Fruit fly (Drosophila melanogaster) whole organism, pupa: ENCODE results near the gene TrpRS.

Source experiments
- CG10348 ChIP-seq: fragments of 200-800 bp; sonication (Bioruptor generic); IDR thresholded peaks from 2 replicates; pipeline ENCODE4 v1.3.6; 2022; ENCODE audit warnings: missing biosample characterization, missing genetic modification characterization
- CG12605 ChIP-seq: fragments of 200-800 bp; sonication (Bioruptor generic); IDR thresholded peaks from 2 replicates; pipeline ENCODE4 v1.3.6; 2022; ENCODE audit warnings: missing biosample characterization, missing genetic modification characterization
- CG13204 ChIP-seq: fragments of 200-800 bp; sonication (Bioruptor generic); optimal IDR thresholded peaks from 2 replicates; lab custom pipeline; 2018; ENCODE audit warnings: missing biosample characterization, mild to moderate bottlenecking, missing genetic modification characterization, moderate library complexity
- CG14655 ChIP-seq: fragments of 200-800 bp; sonication (Bioruptor generic); optimal IDR thresholded peaks from 3 replicates; lab custom pipeline; 2017; ENCODE audit warnings: mild to moderate bottlenecking, missing biosample characterization, missing genetic modification reagents, missing genetic modification characterization
- CG15710 ChIP-seq: fragments of 200-800 bp; sonication (Bioruptor generic); optimal IDR thresholded peaks from 2 replicates; lab custom pipeline; 2018; ENCODE audit warnings: missing biosample characterization, mild to moderate bottlenecking, missing genetic modification characterization, moderate library complexity
- CG17806 ChIP-seq: fragments of 200-800 bp; sonication (Bioruptor generic); optimal IDR thresholded peaks from 2 replicates; lab custom pipeline; 2018; ENCODE audit warnings: missing biosample characterization, mild to moderate bottlenecking, missing genetic modification characterization, moderate library complexity
- CG32121 ChIP-seq: fragments of 200-800 bp; sonication (Bioruptor generic); IDR thresholded peaks from 2 replicates; pipeline ENCODE4 v1.3.6; 2022; ENCODE audit warnings: missing biosample characterization, missing genetic modification characterization
- CG34367 ChIP-seq: fragments of 200-800 bp; sonication (Bioruptor generic); optimal IDR thresholded peaks from 2 replicates; lab custom pipeline; 2018; ENCODE audit warnings: missing biosample characterization, mild to moderate bottlenecking, missing genetic modification characterization
- CG4496 ChIP-seq: fragments of 200-800 bp; sonication (Bioruptor generic); IDR thresholded peaks from 3 replicates; pipeline ENCODE4 v1.3.6; 2022; ENCODE audit warnings: missing biosample characterization, missing genetic modification characterization
- CG8159 ChIP-seq: fragments of 200-800 bp; sonication (Bioruptor generic); optimal IDR thresholded peaks from 3 replicates; lab custom pipeline; 2018; ENCODE audit warnings: missing biosample characterization, mild to moderate bottlenecking, missing genetic modification characterization, moderate library complexity
- CG8301 ChIP-seq: fragments of 200-800 bp; sonication (Bioruptor generic); optimal IDR thresholded peaks from 2 replicates; lab custom pipeline; 2018; ENCODE audit warnings: missing biosample characterization, mild to moderate bottlenecking, missing genetic modification characterization
- CG9948 ChIP-seq: fragments of 200-800 bp; sonication (Bioruptor generic); optimal IDR thresholded peaks from 2 replicates; lab custom pipeline; 2018; ENCODE audit warnings: missing biosample characterization, mild to moderate bottlenecking, missing genetic modification characterization, moderate library complexity
- D1 ChIP-seq: fragments of 200-800 bp; sonication (Bioruptor generic); optimal IDR thresholded peaks from 2 replicates; lab custom pipeline; 2018; ENCODE audit warnings: missing biosample characterization, mild to moderate bottlenecking, missing genetic modification characterization, moderate library complexity
- EcR ChIP-seq: fragments of 200-800 bp; sonication (Bioruptor generic); optimal IDR thresholded peaks from 3 replicates; lab custom pipeline; 2019; ENCODE audit warnings: missing biosample characterization, missing genetic modification characterization, mild to moderate bottlenecking, moderate library complexity, missing genetic modification reagents
- Ets98B ChIP-seq: fragments of 200-800 bp; sonication (Bioruptor generic); IDR thresholded peaks from 2 replicates; pipeline ENCODE4 v1.3.6; 2022; ENCODE audit warnings: missing biosample characterization, missing genetic modification characterization
- Pif1A ChIP-seq: fragments of 200-800 bp; sonication (Bioruptor generic); optimal IDR thresholded peaks from 3 replicates; lab custom pipeline; 2016; ENCODE audit warnings: missing biosample characterization, missing genetic modification characterization
- Pif1B ChIP-seq: fragments of 200-800 bp; sonication (Bioruptor generic); optimal IDR thresholded peaks from 3 replicates; lab custom pipeline; 2016; ENCODE audit warnings: missing biosample characterization, missing genetic modification characterization
- Snoo ChIP-seq: fragments of 200-800 bp; sonication (Bioruptor generic); optimal IDR thresholded peaks from 3 replicates; lab custom pipeline; 2017; ENCODE audit warnings: missing biosample characterization, mild to moderate bottlenecking, missing genetic modification characterization, inconsistent platforms
- fd96Ca ChIP-seq: fragments of 200-800 bp; sonication (Bioruptor generic); IDR thresholded peaks from 3 replicates; pipeline ENCODE4 v1.3.6; 2022; ENCODE audit warnings: missing biosample characterization, missing genetic modification characterization
- gl ChIP-seq: fragments of 200-800 bp; sonication (Bioruptor generic); optimal IDR thresholded peaks from 2 replicates; lab custom pipeline; 2018; ENCODE audit warnings: missing biosample characterization, mild to moderate bottlenecking, missing genetic modification characterization
- rn ChIP-seq: fragments of 200-800 bp; sonication (Bioruptor generic); IDR thresholded peaks from 2 replicates; pipeline ENCODE4 v1.3.6; 2022; ENCODE audit warnings: missing biosample characterization, missing genetic modification characterization

TrpRS gene

DNA sequence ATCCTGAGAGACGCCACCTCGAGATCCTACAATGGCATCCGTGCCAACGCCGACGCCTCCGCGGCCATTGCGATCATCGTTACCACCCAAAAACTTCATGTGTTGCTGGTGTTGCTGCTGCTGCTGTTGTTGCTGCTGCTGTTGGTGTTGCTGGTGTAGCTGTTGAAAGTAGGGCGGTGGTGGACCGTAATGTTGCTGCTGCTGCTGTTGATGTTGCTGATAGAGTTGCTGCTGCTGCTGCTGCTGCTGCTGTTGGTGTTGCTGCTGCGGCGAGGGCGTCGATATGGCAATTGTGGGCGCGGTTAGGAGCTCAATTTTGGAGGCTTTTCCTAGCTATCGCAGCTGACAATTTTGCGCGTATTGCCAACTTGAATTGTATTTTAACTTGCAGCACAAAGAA, 32.9 kb downstream of the TrpRS start:
- TF ChIP-seq CG13204 (GFP tag; lab: Kevin White, UChicago) = no peak

- no peak for TF ChIP-seq CG14655 (GFP tag; lab: Kevin White, UChicago)
These were observed 34.4 kb downstream of the TrpRS start for dm6 chr3R:9232346-9232745.

- TF ChIP-seq CG14655 (GFP tag; lab: Kevin White, UChicago) (peak; percentile 54), Pif1A (GFP tag; lab: Kevin White, UChicago) (peak; percentile 54), rn (GFP tag; lab: Robert Waterston, UW) (no peak), gl (no peak), fd96Ca (no peak; the same call in 2 of the 3 replicates), CG15710 (tag; lab: Kevin White, UChicago) (peak; percentile 38), Pif1B (GFP tag; lab: Kevin White, UChicago) (peak; percentile 48), CG9948 (tag; lab: Kevin White, UChicago) (peak; percentile 52), CG17806 (peak; percentile 65), CG8159 (tag; lab: Kevin White, UChicago) (peak; percentile 77), CG4496 (GFP tag; lab: Robert Waterston, UW) (peak; percentile 58; the same call in 1 of the 3 replicates), CG34367 (tag; lab: Kevin White, UChicago) (peak; percentile 57), D1 (tag; lab: Kevin White, UChicago) (peak; percentile 12), CG12605 (GFP tag; lab: Robert Waterston, UW) (peak; percentile 57; the same call in 1 of the 2 replicates), CG13204 (GFP tag; lab: Kevin White, UChicago) (no peak), Ets98B (no peak), CG10348 (GFP tag; lab: Robert Waterston, UW) (no peak), CG32121 (GFP tag; lab: Robert Waterston, UW) (0 out of 2 replicates have a peak, but pooled peaks have one; percentile 23), CG8301 (tag; lab: Kevin White, UChicago) (peak; percentile 42), Snoo (tag; lab: Kevin White, UChicago) (peak; percentile 42), EcR (no peak)
- TF ChIP-seq, all 21 proteins: peak for 14
These were observed 36.6 kb downstream of the TrpRS start for dm6 chr3R:9229996-9230601.

dm6 chr3R:9229075-9229835, 37.4 kb downstream of the TrpRS start:
- TF ChIP-seq CG10348 (GFP tag; lab: Robert Waterston, UW) (peak; percentile 75; the same call in 1 of the 2 replicates), Snoo (tag; lab: Kevin White, UChicago) (peak; percentile 99), CG8159 (tag; lab: Kevin White, UChicago) (peak; percentile 100), Ets98B (peak; percentile 95), fd96Ca (peak; percentile 89), CG15710 (tag; lab: Kevin White, UChicago) (peak; percentile 100), CG14655 (GFP tag; lab: Kevin White, UChicago) (peak; percentile 99), CG12605 (GFP tag; lab: Robert Waterston, UW) (peak; percentile 97), EcR (peak; percentile 98), Pif1A (GFP tag; lab: Kevin White, UChicago) (peak; percentile 99), CG8301 (tag; lab: Kevin White, UChicago) (peak; percentile 99), Pif1B (GFP tag; lab: Kevin White, UChicago) (peak; percentile 99), CG4496 (GFP tag; lab: Robert Waterston, UW) (peak; percentile 98), CG34367 (tag; lab: Kevin White, UChicago) (peak; percentile 100), D1 (tag; lab: Kevin White, UChicago) (peak; percentile 99), CG32121 (GFP tag; lab: Robert Waterston, UW) (peak; percentile 88), rn (GFP tag; lab: Robert Waterston, UW) (peak; percentile 95), gl (peak; percentile 99), CG9948 (tag; lab: Kevin White, UChicago) (peak; percentile 100), CG13204 (GFP tag; lab: Kevin White, UChicago) (peak; percentile 98), CG17806 (peak; percentile 100)

DNA sequence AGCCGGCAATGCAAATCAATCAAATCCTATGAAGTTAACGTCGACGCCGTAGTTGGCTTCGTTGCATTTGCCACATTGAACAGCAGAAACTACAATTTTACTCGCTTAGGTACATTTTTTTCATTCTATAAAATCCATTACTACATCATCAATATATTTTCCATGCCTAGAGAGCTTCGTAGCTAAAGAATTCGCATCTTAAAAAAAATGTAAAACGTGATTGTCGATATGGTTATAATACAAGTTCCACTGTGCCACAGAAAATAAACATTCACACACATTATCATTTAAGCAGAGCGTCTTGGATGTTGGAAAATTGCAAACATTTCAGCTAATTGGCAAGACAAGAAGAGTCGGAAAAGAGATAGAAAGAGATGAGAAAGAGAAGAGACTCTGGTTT, 38.8 kb downstream of the TrpRS start:
- TF ChIP-seq CG17806 (no peak), D1 (tag; lab: Kevin White, UChicago) (no peak), CG32121 (GFP tag; lab: Robert Waterston, UW) (0 out of 2 replicates have a peak, but pooled peaks have one; percentile 34), Ets98B (peak; percentile 34; the same call in 1 of the 2 replicates), Pif1B (GFP tag; lab: Kevin White, UChicago) (no peak), CG14655 (GFP tag; lab: Kevin White, UChicago) (peak; percentile 51), fd96Ca (peak; percentile 39; the same call in 1 of the 3 replicates), Pif1A (GFP tag; lab: Kevin White, UChicago) (no peak), rn (GFP tag; lab: Robert Waterston, UW) (no peak), CG34367 (tag; lab: Kevin White, UChicago) (no peak), Snoo (tag; lab: Kevin White, UChicago) (no peak), CG8301 (tag; lab: Kevin White, UChicago) (peak; percentile 69), CG13204 (GFP tag; lab: Kevin White, UChicago) (no peak), EcR (no peak), CG10348 (GFP tag; lab: Robert Waterston, UW) (no peak), CG4496 (GFP tag; lab: Robert Waterston, UW) (peak; percentile 77)
